Worm (Caenorhabditis elegans) whole organism, L2 larva: Measurements from ENCODE around the gene nspe-8.
A peak's percentile ranks its signal among the peaks of the same experiment; 100 is the strongest.
"Not testable (repeated sequence)": the region's sequence is repeated elsewhere in the genome, so short reads cannot be mapped to it uniquely, and the experiment has no call there.

ENCODE experiments used
- C34F6.9 ChIP-seq: fragments of 150-350 bp; optimal IDR thresholded peaks from 2 replicates; lab custom pipeline; 2014; ENCODE audit warnings: missing biosample characterization, missing genetic modification characterization
- F13H6.1 ChIP-seq: sonication (generic microtip); optimal IDR thresholded peaks from 2 replicates; lab custom pipeline; 2016; ENCODE audit warnings: missing genetic modification characterization, missing compliant biosample characterization
- R02D3.7 ChIP-seq: fragments of 150-350 bp; optimal IDR thresholded peaks from 2 replicates; lab custom pipeline; 2014; ENCODE audit warnings: missing biosample characterization, missing genetic modification characterization
- Y55F3AM.14 ChIP-seq: fragments of 200-800 bp; sonication (Bioruptor generic); optimal IDR thresholded peaks from 2 replicates; lab custom pipeline; 2018; ENCODE audit warnings: mild to moderate bottlenecking, missing genetic modification characterization, missing compliant biosample characterization
- ZK546.5 ChIP-seq: sonication (generic microtip); optimal IDR thresholded peaks from 2 replicates; lab custom pipeline; 2017; ENCODE audit warnings: missing biosample characterization, missing genetic modification characterization
- alr-1 ChIP-seq: fragments of 150-350 bp; optimal IDR thresholded peaks from 2 replicates; lab custom pipeline; 2014; ENCODE audit warnings: missing biosample characterization, missing genetic modification characterization
- ama-1 ChIP-seq: fragments of 150-350 bp; optimal IDR thresholded peaks from 2 replicates; lab custom pipeline; 2018; ENCODE audit warnings: inconsistent platforms
- blmp-1 ChIP-seq: sonication (generic microtip); optimal IDR thresholded peaks from 2 replicates; lab custom pipeline; 2017; ENCODE audit warnings: missing genetic modification characterization, mild to moderate bottlenecking, missing compliant biosample characterization, antibody characterized with exemption, moderate library complexity; ENCODE audit not compliant: insufficient read depth
- ceh-82 ChIP-seq: fragments of 150-350 bp; optimal IDR thresholded peaks from 2 replicates; lab custom pipeline; 2014; ENCODE audit warnings: missing biosample characterization, missing genetic modification characterization
- crh-2 ChIP-seq: sonication (generic microtip); optimal IDR thresholded peaks from 2 replicates; lab custom pipeline; 2017; ENCODE audit warnings: missing biosample characterization, missing genetic modification characterization
- egl-27 ChIP-seq: sonication (generic microtip); optimal IDR thresholded peaks from 3 replicates; lab custom pipeline; 2017; ENCODE audit warnings: missing biosample characterization, missing genetic modification reagents, missing genetic modification characterization
- elt-1 ChIP-seq: fragments of 150-350 bp; optimal IDR thresholded peaks from 2 replicates; lab custom pipeline; 2014; ENCODE audit warnings: missing biosample characterization, missing genetic modification characterization
- fos-1 ChIP-seq: fragments of 150-350 bp; optimal IDR thresholded peaks from 2 replicates; lab custom pipeline; 2014; ENCODE audit warnings: missing biosample characterization, missing genetic modification characterization
- gmeb-1 ChIP-seq: fragments of 150-350 bp; optimal IDR thresholded peaks from 2 replicates; lab custom pipeline; 2014; ENCODE audit warnings: missing biosample characterization, missing genetic modification characterization
- mbf-1 ChIP-seq: sonication (generic microtip); optimal IDR thresholded peaks from 2 replicates; lab custom pipeline; 2017; ENCODE audit warnings: missing biosample characterization, missing genetic modification characterization
- mdl-1 ChIP-seq, 2 experiments: fragments of 150-350 bp in 1 of 2; sonication (generic microtip) in 1 of 2; optimal IDR thresholded peaks; 2 replicates each; lab custom pipeline; 2017; ENCODE audit warnings: missing biosample characterization in 2 of 2, missing genetic modification characterization in 2 of 2
- nhr-10 ChIP-seq: sonication (generic microtip); optimal IDR thresholded peaks from 2 replicates; lab custom pipeline; 2017; ENCODE audit warnings: missing biosample characterization, missing genetic modification characterization
- nhr-11 ChIP-seq: fragments of 150-350 bp; optimal IDR thresholded peaks from 2 replicates; lab custom pipeline; 2014; ENCODE audit warnings: missing biosample characterization, missing genetic modification characterization
- nhr-12 ChIP-seq: fragments of 150-350 bp; optimal IDR thresholded peaks from 2 replicates; lab custom pipeline; 2014; ENCODE audit warnings: missing biosample characterization, missing genetic modification characterization
- nhr-129 ChIP-seq: fragments of 150-350 bp; optimal IDR thresholded peaks from 2 replicates; lab custom pipeline; 2014; ENCODE audit warnings: missing biosample characterization, missing genetic modification characterization
- nhr-21 ChIP-seq: fragments of 150-350 bp; optimal IDR thresholded peaks from 2 replicates; lab custom pipeline; 2014; ENCODE audit warnings: missing biosample characterization, missing genetic modification characterization
- nhr-23 ChIP-seq: fragments of 150-350 bp; optimal IDR thresholded peaks from 2 replicates; lab custom pipeline; 2014; ENCODE audit warnings: missing biosample characterization, missing genetic modification reagents, missing genetic modification characterization
- nhr-237 ChIP-seq: fragments of 150-350 bp; optimal IDR thresholded peaks from 2 replicates; lab custom pipeline; 2014; ENCODE audit warnings: missing biosample characterization, missing genetic modification characterization
- nhr-25 ChIP-seq: fragments of 150-350 bp; sonication (generic microtip); optimal IDR thresholded peaks from 3 replicates; lab custom pipeline; 2014; ENCODE audit warnings: missing biosample characterization, missing genetic modification characterization
- peb-1 ChIP-seq: fragments of 150-350 bp; optimal IDR thresholded peaks from 2 replicates; lab custom pipeline; 2014; ENCODE audit warnings: missing biosample characterization, missing genetic modification characterization
- sem-4 ChIP-seq: fragments of 150-350 bp; optimal IDR thresholded peaks from 2 replicates; lab custom pipeline; 2014; ENCODE audit warnings: missing biosample characterization, missing genetic modification reagents, missing genetic modification characterization
- skn-1 ChIP-seq: sonication (generic microtip); optimal IDR thresholded peaks from 2 replicates; lab custom pipeline; 2017; ENCODE audit warnings: missing biosample characterization, missing genetic modification characterization
- sma-3 ChIP-seq: sonication (generic microtip); optimal IDR thresholded peaks from 2 replicates; lab custom pipeline; 2016; ENCODE audit warnings: missing genetic modification reagents, missing genetic modification characterization, missing compliant biosample characterization
- sma-9 ChIP-seq, 2 experiments: fragments of 150-350 bp in 1 of 2; sonication (generic microtip) in 1 of 2; optimal IDR thresholded peaks; 2 replicates each; lab custom pipeline; 2014 to 2016; ENCODE audit warnings: missing genetic modification characterization in 2 of 2, mild to moderate bottlenecking in 1 of 2, missing biosample characterization in 1 of 2, missing compliant biosample characterization in 1 of 2, missing genetic modification reagents in 1 of 2, moderate library complexity in 1 of 2
- snpc-4 ChIP-seq: fragments of 150-350 bp; optimal IDR thresholded peaks from 2 replicates; lab custom pipeline; 2014; ENCODE audit warnings: missing biosample characterization, missing genetic modification characterization
- unc-39 ChIP-seq: fragments of 150-350 bp; optimal IDR thresholded peaks from 2 replicates; lab custom pipeline; 2014; ENCODE audit warnings: missing biosample characterization, missing genetic modification characterization
- unc-55 ChIP-seq: fragments of 150-350 bp; sonication (generic microtip); optimal IDR thresholded peaks from 3 replicates; lab custom pipeline; 2014; ENCODE audit warnings: missing biosample characterization, missing genetic modification reagents, missing genetic modification characterization

Gene nspe-8

DNA sequence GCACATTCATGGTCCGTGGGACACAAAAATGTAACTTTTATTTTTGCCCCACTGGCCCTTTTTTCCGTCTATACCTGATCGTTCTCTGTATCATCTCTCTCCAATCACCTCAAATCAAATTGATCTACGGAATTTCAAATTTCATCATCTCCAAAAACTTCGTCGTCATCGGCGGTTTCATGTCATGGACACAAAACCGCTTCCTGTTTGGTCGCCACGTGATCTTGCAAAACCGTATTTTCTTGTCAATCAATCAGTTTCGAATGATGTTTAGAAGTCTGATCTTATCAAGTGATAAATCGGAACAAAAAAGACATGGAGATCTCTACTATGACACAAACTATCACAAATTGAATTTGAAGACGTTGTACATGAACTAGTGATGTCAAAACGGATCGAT is 3.9 kb upstream of the nspe-8 start:
- TF ChIP-seq sma-3 (GFP tag; lab: Kevin White, UChicago) (peak; percentile 93), nhr-129 (tag; lab: Kevin White, UChicago) (peak; percentile 64), skn-1 (tag; lab: Kevin White, UChicago) (no peak), fos-1 (tag; lab: Kevin White, UChicago) (peak; percentile 31), blmp-1 (tag; lab: Kevin White, UChicago) (peak; percentile 57), gmeb-1 (tag; lab: Kevin White, UChicago) (peak; percentile 51), crh-2 (peak; percentile 27), nhr-25 (peak; percentile 91), elt-1 (tag; lab: Kevin White, UChicago) (no peak), sem-4 (tag; lab: Kevin White, UChicago) (no peak), nhr-12 (tag; lab: Kevin White, UChicago) (no peak), ceh-82 (tag; lab: Kevin White, UChicago) (no peak), egl-27 (peak; percentile 68), peb-1 (tag; lab: Kevin White, UChicago) (no peak), sma-9 (GFP tag; optimal IDR thresholded peaks at IDR 0.05; lab: Kevin White, UChicago) (peak; percentile 98), sma-9 (tag; optimal IDR thresholded peaks at IDR 0.05; lab: Kevin White, UChicago) (no peak), nhr-21 (tag; lab: Kevin White, UChicago) (peak; percentile 95), mdl-1 (tag; optimal IDR thresholded peaks at IDR 0.05; lab: Kevin White, UChicago) (peak; percentile 52 to 79)

- TF ChIP-seq nhr-10 (tag; lab: Kevin White, UChicago); sma-9 (GFP tag; optimal IDR thresholded peaks at IDR 0.05; lab: Kevin White, UChicago); sma-9 (tag; optimal IDR thresholded peaks at IDR 0.05; lab: Kevin White, UChicago); gmeb-1 (tag; lab: Kevin White, UChicago): not testable (repeated sequence)
Measured at ce11 chrII:12624433-12624832, 2.7 kb upstream of the nspe-8 start, which contains the start of gene Y38E10A.14. TSS of gene Y38E10A.14 (minus strand) at chrII:12624533.

DNA sequence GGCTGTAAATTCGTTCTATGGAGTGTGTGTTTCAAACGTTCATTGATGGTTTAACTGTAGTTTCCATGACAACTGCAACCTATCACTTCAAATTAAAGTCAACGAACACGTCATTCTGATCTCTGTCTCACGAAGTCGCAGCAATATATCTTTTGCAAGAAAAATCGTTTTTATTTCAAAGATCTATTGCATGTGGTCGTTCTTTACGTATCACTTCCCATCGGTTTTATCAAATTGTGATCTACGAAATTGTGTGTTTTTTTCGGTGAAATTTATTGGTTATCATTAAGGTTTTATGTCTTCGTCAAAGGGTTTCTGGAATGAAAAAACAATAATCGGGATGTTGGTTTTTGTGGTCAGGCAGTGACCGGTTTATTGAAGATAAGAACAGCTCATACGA is 1.1 kb upstream of the nspe-8 start:
- no peak for TF ChIP-seq nhr-11
- TF ChIP-seq sma-3 (GFP tag; lab: Kevin White, UChicago) = peak; percentile 19
- TF ChIP-seq sma-9 (GFP tag; optimal IDR thresholded peaks at IDR 0.05; lab: Kevin White, UChicago) = peak; percentile 56
- no peak for TF ChIP-seq sma-9 (tag; optimal IDR thresholded peaks at IDR 0.05; lab: Kevin White, UChicago)
- peak; percentile 2 for TF ChIP-seq nhr-21 (tag; lab: Kevin White, UChicago)

ce11 chrII:12620764-12621163 is 994 bp downstream of the nspe-8 start, which contains the start of gene nspe-1:
TSS of gene nspe-1 (minus strand) at chrII:12620864.
- no peak for TF ChIP-seq unc-55 (GFP tag; lab: Kevin White, UChicago)
- no peak for TF ChIP-seq mbf-1
- TF ChIP-seq blmp-1 (tag; lab: Kevin White, UChicago) = no peak
- TF ChIP-seq crh-2 = no peak

DNA sequence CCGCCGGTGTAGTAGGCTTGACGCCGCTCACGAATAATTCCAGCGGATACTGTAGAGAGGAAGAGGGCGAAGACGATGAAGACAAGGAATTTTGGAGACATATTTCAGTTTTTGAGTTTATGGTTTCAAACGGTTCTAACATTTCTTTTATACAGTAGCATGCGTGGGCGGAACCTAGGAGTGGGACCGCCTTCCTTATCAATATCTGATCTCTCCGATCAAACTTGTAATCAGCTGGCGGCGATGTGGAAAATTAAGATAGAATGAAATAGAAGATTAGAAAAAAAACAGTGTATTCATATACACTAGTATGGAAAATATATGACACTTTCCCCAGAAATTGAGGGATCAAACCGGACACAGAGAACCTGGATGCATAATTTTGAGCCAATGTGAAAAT is 2.5 kb downstream of the nspe-8 start, which contains the start of gene nspe-2:
Gene nspe-2, minus strand, starts transcription at position 101 of the 400 bp plus-strand sequence.
- TF ChIP-seq gmeb-1 (tag; lab: Kevin White, UChicago) (no peak), egl-27 (no peak), elt-1 (tag; lab: Kevin White, UChicago) (no peak), nhr-237 (tag; lab: Kevin White, UChicago) (no peak), crh-2 (no peak), sma-3 (GFP tag; lab: Kevin White, UChicago) (no peak), C34F6.9 (tag; lab: Kevin White, UChicago) (no peak), ama-1 (lab: Kevin White, UChicago) (no peak), snpc-4 (tag; lab: Kevin White, UChicago) (no peak), Y55F3AM.14 (no peak), mdl-1 (tag; optimal IDR thresholded peaks at IDR 0.05; lab: Kevin White, UChicago) (no peak), nhr-129 (tag; lab: Kevin White, UChicago) (no peak), R02D3.7 (tag; lab: Kevin White, UChicago) (no peak), nhr-12 (tag; lab: Kevin White, UChicago) (no peak), alr-1 (no peak), nhr-23 (tag; lab: Kevin White, UChicago) (no peak), fos-1 (tag; lab: Kevin White, UChicago) (no peak)
- TF ChIP-seq, all 48 proteins: peak for 0

ce11 chrII:12617586-12617985 is 4.2 kb downstream of the nspe-8 start, which contains the start of gene nspe-3:
TSS of gene nspe-3 (plus strand) at chrII:12617886.
- no peak for TF ChIP-seq alr-1
- no peak for TF ChIP-seq crh-2
- no peak for TF ChIP-seq mdl-1 (tag; optimal IDR thresholded peaks at IDR 0.05; lab: Kevin White, UChicago)
- no peak for TF ChIP-seq unc-39 (tag; lab: Kevin White, UChicago)
- no peak for TF ChIP-seq skn-1 (tag; lab: Kevin White, UChicago)
- no peak for TF ChIP-seq F13H6.1
- TF ChIP-seq unc-55 (GFP tag; lab: Kevin White, UChicago) = no peak
- no peak for TF ChIP-seq nhr-25
- TF ChIP-seq ZK546.5 (tag; lab: Kevin White, UChicago) = no peak
